Worm (Caenorhabditis elegans) whole organism, L4 larva: ENCODE measurements around the gene nlp-78.

Source experiments
- Y105C5A.15 ChIP-seq: fragments of 200-800 bp; sonication (Bioruptor generic); IDR thresholded peaks from 2 replicates; pipeline ENCODE4 v1.3.6; 2022; ENCODE audit warnings: missing genetic modification characterization, missing compliant biosample characterization
- Y48G9A.11 ChIP-seq: fragments of 200-800 bp; sonication (Bioruptor generic); IDR thresholded peaks from 2 replicates; pipeline ENCODE4 v1.3.6; 2022; ENCODE audit warnings: missing genetic modification reagents, missing genetic modification characterization, missing compliant biosample characterization
- Y5F2A.4 ChIP-seq: fragments of 200-800 bp; sonication (Bioruptor generic); optimal IDR thresholded peaks from 2 replicates; lab custom pipeline; 2018; ENCODE audit warnings: mild to moderate bottlenecking, missing genetic modification characterization, missing compliant biosample characterization
- arid-1 ChIP-seq: fragments of 200-800 bp; sonication (Bioruptor generic); conservative IDR thresholded peaks from 2 replicates; pipeline ENCODE4 v1.3.6; 2022; ENCODE audit warnings: missing genetic modification reagents, missing genetic modification characterization, missing compliant biosample characterization
- attf-4 ChIP-seq: sonication (generic microtip); optimal IDR thresholded peaks from 3 replicates; lab custom pipeline; 2017; ENCODE audit warnings: missing biosample characterization, missing genetic modification characterization
- ceh-32 ChIP-seq: sonication (generic microtip); optimal IDR thresholded peaks from 2 replicates; lab custom pipeline; 2016; ENCODE audit warnings: mild to moderate bottlenecking, missing genetic modification characterization, missing compliant biosample characterization; ENCODE audit not compliant: poor library complexity
- cey-2 ChIP-seq: sonication (generic microtip); optimal IDR thresholded peaks from 3 replicates; lab custom pipeline; 2017; ENCODE audit warnings: missing genetic modification characterization, mild to moderate bottlenecking, missing compliant biosample characterization, antibody characterized with exemption, borderline replicate concordance; ENCODE audit not compliant: insufficient read depth
- daf-16 ChIP-seq, 3 experiments: sonication (generic microtip); optimal IDR thresholded peaks; 2 replicates each; lab custom pipeline; 2016 to 2017; ENCODE audit warnings: missing genetic modification characterization in 3 of 3, missing genetic modification reagents in 3 of 3, mild to moderate bottlenecking in 2 of 3, missing compliant biosample characterization in 2 of 3, missing biosample characterization in 1 of 3, moderate library complexity in 1 of 3
- dpl-1 ChIP-seq: fragments of 150-350 bp; optimal IDR thresholded peaks from 2 replicates; lab custom pipeline; 2014; ENCODE audit warnings: missing biosample characterization, missing genetic modification reagents, missing genetic modification characterization
- duxl-1 ChIP-seq: sonication (generic microtip); optimal IDR thresholded peaks from 2 replicates; lab custom pipeline; 2016; ENCODE audit warnings: mild to moderate bottlenecking, missing genetic modification characterization, moderate library complexity, missing compliant biosample characterization; ENCODE audit not compliant: poor library complexity
- dve-1 ChIP-seq: sonication (generic microtip); optimal IDR thresholded peaks from 2 replicates; lab custom pipeline; 2017; ENCODE audit warnings: antibody characterized with exemption, mild to moderate bottlenecking, missing genetic modification characterization, missing compliant biosample characterization; ENCODE audit not compliant: insufficient read depth
- egl-27 ChIP-seq: sonication (generic microtip); optimal IDR thresholded peaks from 3 replicates; lab custom pipeline; 2017; ENCODE audit warnings: missing biosample characterization, missing genetic modification reagents, missing genetic modification characterization
- hlh-11 ChIP-seq: fragments of 200-800 bp; sonication (Bioruptor generic); optimal IDR thresholded peaks from 2 replicates; lab custom pipeline; 2018; ENCODE audit warnings: mild to moderate bottlenecking, missing genetic modification characterization, missing compliant biosample characterization
- lin-13 ChIP-seq: fragments of 150-350 bp; optimal IDR thresholded peaks from 2 replicates; lab custom pipeline; 2014; ENCODE audit warnings: missing biosample characterization, missing genetic modification reagents, missing genetic modification characterization
- lin-38 ChIP-seq: fragments of 200-800 bp; sonication (Bioruptor generic); IDR thresholded peaks from 2 replicates; pipeline ENCODE4 v1.3.6; 2022; ENCODE audit warnings: missing genetic modification reagents, missing genetic modification characterization, missing compliant biosample characterization
- mdt-29 ChIP-seq: fragments of 200-800 bp; sonication (Bioruptor generic); IDR thresholded peaks from 2 replicates; pipeline ENCODE4 v1.3.6; 2022; ENCODE audit warnings: missing genetic modification reagents, missing genetic modification characterization, missing compliant biosample characterization
- mes-2 ChIP-seq: sonication (generic microtip); optimal IDR thresholded peaks from 2 replicates; lab custom pipeline; 2016; ENCODE audit warnings: missing genotype, mild to moderate bottlenecking, missing genetic modification characterization, missing compliant biosample characterization; ENCODE audit not compliant: poor library complexity, severe bottlenecking
- nhr-28 ChIP-seq: fragments of 150-350 bp; optimal IDR thresholded peaks from 2 replicates; lab custom pipeline; 2014; ENCODE audit warnings: missing biosample characterization, missing genetic modification characterization
- nhr-41 ChIP-seq: fragments of 200-800 bp; sonication (Bioruptor generic); IDR thresholded peaks from 2 replicates; pipeline ENCODE4 v1.3.6; 2022; ENCODE audit warnings: missing genetic modification reagents, missing genetic modification characterization, missing compliant biosample characterization
- nhr-6 ChIP-seq: fragments of 150-350 bp; optimal IDR thresholded peaks from 2 replicates; lab custom pipeline; 2014; ENCODE audit warnings: missing biosample characterization, missing genetic modification characterization
- pha-4 ChIP-seq, 2 experiments: fragments of 150-350 bp in 1 of 2; fragments of 200-800 bp in 1 of 2; sonication (Bioruptor generic) in 1 of 2; IDR thresholded peaks in 1 of 2; optimal IDR thresholded peaks in 1 of 2; 2 replicates each; pipeline versions ENCODE4 v1.3.6 to Lab custom; 2014 to 2022; ENCODE audit warnings: missing genetic modification characterization in 2 of 2, missing genetic modification reagents in 2 of 2, missing biosample characterization in 1 of 2, missing compliant biosample characterization in 1 of 2
- pqm-1 ChIP-seq: sonication (generic microtip); optimal IDR thresholded peaks from 2 replicates; lab custom pipeline; 2017; ENCODE audit warnings: missing biosample characterization, missing genetic modification characterization
- snpc-4 ChIP-seq: fragments of 150-350 bp; optimal IDR thresholded peaks from 2 replicates; lab custom pipeline; 2014; ENCODE audit warnings: missing biosample characterization, missing genetic modification characterization
- unc-39 ChIP-seq: sonication (generic microtip); optimal IDR thresholded peaks from 2 replicates; lab custom pipeline; 2017; ENCODE audit warnings: missing biosample characterization, missing genetic modification characterization
- unc-62 ChIP-seq, 3 experiments: fragments of 150-350 bp in 1 of 3; sonication (generic microtip); optimal IDR thresholded peaks in 2 of 3; peaks in 1 of 3; 1 replicate in 1 of 3; 2 replicates in 2 of 3; lab custom pipeline; 2014 to 2017; ENCODE audit warnings: missing biosample characterization in 3 of 3, missing genetic modification characterization in 3 of 3, missing genetic modification reagents in 3 of 3, missing genotype in 1 of 3
- zip-11 ChIP-seq: fragments of 200-800 bp; sonication (Bioruptor generic); IDR thresholded peaks from 2 replicates; pipeline ENCODE4 v1.3.6; 2022; ENCODE audit warnings: missing genetic modification characterization, missing compliant biosample characterization
- ztf-11 ChIP-seq: fragments of 150-350 bp; optimal IDR thresholded peaks from 2 replicates; lab custom pipeline; 2014; ENCODE audit warnings: missing biosample characterization, missing genetic modification characterization

Gene nlp-78

DNA sequence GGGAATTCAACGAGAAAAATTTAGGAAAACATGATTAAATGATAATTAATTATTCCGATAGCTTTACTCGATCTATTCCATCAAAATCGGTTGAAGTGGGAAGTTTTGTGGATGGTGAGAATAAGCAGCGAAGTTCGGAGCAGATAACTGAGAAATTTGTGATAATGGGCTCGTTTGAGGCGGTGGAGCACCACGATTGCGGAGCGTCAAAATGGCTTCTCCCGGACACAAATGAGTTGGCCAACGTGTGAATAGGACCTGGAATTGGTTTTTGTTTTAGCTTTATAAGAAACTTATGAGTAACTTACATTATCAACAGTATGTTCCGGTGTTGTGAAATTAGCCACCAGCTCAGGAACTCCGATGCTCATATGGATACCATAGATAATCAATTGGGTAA, 42.8 kb downstream of the nlp-78 start:
- TF ChIP-seq unc-62 (GFP tag; optimal IDR thresholded peaks at IDR 0.05 in 1 of 2; lab: Kevin White, UChicago) (peak in 1 of 2 experiments; percentile 78), unc-62 (tag; optimal IDR thresholded peaks at IDR 0.05; lab: Kevin White, UChicago) (no peak), unc-39 (tag; lab: Kevin White, UChicago) (no peak)

DNA sequence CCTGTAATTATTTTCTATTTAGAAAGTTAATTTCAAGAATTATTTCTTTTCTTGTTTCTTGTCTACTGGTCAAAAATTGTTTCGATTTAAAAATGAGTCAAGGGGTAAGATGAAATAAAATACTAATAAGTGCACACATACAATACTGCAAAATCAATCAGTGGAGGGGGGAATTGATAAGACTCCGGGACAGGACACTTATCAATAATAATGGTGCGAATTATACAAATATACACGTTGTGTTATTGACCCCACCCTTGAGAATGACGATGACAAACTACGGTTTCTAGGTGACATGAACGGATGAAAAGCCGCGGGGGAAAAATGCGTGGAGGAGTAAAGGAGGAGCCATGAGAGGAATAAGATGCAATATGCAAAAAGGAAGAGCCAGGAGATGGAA, 45.2 kb downstream of the nlp-78 start:
- TF ChIP-seq daf-16 (GFP tag; optimal IDR thresholded peaks at IDR 0.05; lab: Kevin White, UChicago), result no peak
- peak; percentile 48 for TF ChIP-seq daf-16 (tag; optimal IDR thresholded peaks at IDR 0.05; lab: Kevin White, UChicago)
- TF ChIP-seq Y5F2A.4 (GFP tag; lab: Kevin White, UChicago), result no peak
- TF ChIP-seq hlh-11 (tag; lab: Kevin White, UChicago), result peak; percentile 26
- peak; percentile 85 for TF ChIP-seq pqm-1 (tag; lab: Kevin White, UChicago)
- peak; percentile 65 for TF ChIP-seq nhr-28 (tag; lab: Kevin White, UChicago)
- no peak for TF ChIP-seq nhr-41 (GFP tag; lab: Robert Waterston, UW)
- TF ChIP-seq mes-2 (tag; lab: Kevin White, UChicago), result peak; percentile 4
- TF ChIP-seq Y48G9A.11 (GFP tag; lab: Robert Waterston, UW), result no peak
- TF ChIP-seq lin-38 (GFP tag; lab: Robert Waterston, UW), result no peak
- TF ChIP-seq dve-1, result peak; percentile 41

DNA sequence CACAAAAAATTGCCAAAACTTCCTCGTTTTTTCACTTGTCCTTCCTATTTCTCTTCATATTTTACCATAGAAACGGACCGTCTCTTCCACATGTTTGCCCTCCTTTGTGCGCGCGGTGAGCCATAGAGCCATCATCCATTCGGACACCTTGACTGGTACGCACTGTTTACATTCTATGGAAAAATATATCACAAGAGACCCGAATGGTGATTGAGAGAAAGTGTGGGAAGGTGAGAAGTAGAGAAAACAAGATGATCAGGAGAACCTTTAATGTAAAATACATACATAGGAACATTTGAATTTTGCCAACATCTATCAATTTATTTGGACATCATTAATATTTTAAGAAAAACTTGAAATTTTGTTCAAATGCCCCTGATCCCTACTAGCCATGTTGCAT, 49.9 kb downstream of the nlp-78 start:
- TF ChIP-seq mdt-29 (GFP tag; lab: Robert Waterston, UW) (no peak), unc-62 (GFP tag; optimal IDR thresholded peaks at IDR 0.05 in 1 of 2; lab: Kevin White, UChicago) (peak in 1 of 2 experiments; percentile 58), unc-62 (tag; optimal IDR thresholded peaks at IDR 0.05; lab: Kevin White, UChicago) (no peak), arid-1 (GFP tag; lab: Robert Waterston, UW) (no peak), pha-4 (GFP tag; IDR thresholded peaks at IDR 0.05; lab: Robert Waterston, UW) (no peak), pha-4 (tag; optimal IDR thresholded peaks at IDR 0.05; lab: Kevin White, UChicago) (peak; percentile 87), dpl-1 (no peak), ceh-32 (tag; lab: Kevin White, UChicago) (no peak), lin-13 (GFP tag; lab: Kevin White, UChicago) (no peak), snpc-4 (no peak), nhr-6 (peak; percentile 29), Y105C5A.15 (GFP tag; lab: Robert Waterston, UW) (no peak), ztf-11 (tag; lab: Kevin White, UChicago) (no peak), cey-2 (tag; lab: Kevin White, UChicago) (no peak), zip-11 (no peak), duxl-1 (tag; lab: Kevin White, UChicago) (no peak), egl-27 (tag; lab: Kevin White, UChicago) (no peak), attf-4 (tag; lab: Kevin White, UChicago) (no peak)
